Worm (Caenorhabditis elegans) whole organism, L4/young adult: ENCODE data around the gene F58B4.3.

Experiments
- dao-5 ChIP-seq: sonication (generic microtip); optimal IDR thresholded peaks from 2 replicates; lab custom pipeline; 2016; ENCODE audit warnings: missing genotype, missing genetic modification characterization, moderate library complexity, missing compliant biosample characterization
- him-1 ChIP-seq: sonication (generic microtip); optimal IDR thresholded peaks from 2 replicates; lab custom pipeline; 2016; ENCODE audit warnings: missing genotype, missing genetic modification reagents, missing genetic modification characterization, missing compliant biosample characterization

DNA sequence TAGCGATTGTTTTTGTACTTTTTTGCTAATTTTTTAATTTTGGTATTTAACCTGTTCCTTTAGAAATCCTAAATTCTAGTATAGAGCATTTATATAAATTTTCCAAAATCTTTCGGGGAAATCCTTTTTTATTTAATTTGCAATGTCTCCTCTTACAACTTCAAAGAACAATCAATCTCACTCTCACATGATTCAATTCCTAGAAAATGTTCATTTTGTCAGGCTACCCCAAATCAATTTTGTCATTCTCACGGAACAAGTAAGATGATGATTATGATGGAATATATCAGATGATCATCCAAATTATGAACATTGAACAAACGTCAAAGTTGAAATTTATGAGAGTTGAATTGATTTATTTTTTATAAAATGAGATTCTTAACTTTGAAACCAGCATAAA, 7.7 kb downstream of the F58B4.3 start:
- TF ChIP-seq him-1 (tag; lab: Kevin White, UChicago): no peak
- no peak for TF ChIP-seq dao-5 (tag; lab: Kevin White, UChicago)
